Fruit fly (Drosophila melanogaster) whole organism, embryonic: Measurements from ENCODE around the gene Srp14.
A peak's percentile ranks its signal among the peaks of the same experiment; 100 is the strongest.

Source experiments
- Bteb2 ChIP-seq: fragments of 200-800 bp; sonication (Bioruptor generic); optimal IDR thresholded peaks from 2 replicates; lab custom pipeline; 2016; ENCODE audit warnings: missing biosample characterization, missing genetic modification characterization
- CG10147 ChIP-seq: fragments of 200-800 bp; sonication (Bioruptor generic); optimal IDR thresholded peaks from 2 replicates; lab custom pipeline; 2019; ENCODE audit warnings: missing biosample characterization, mild to moderate bottlenecking, missing genetic modification characterization, moderate library complexity
- CG10959 ChIP-seq: fragments of 200-800 bp; sonication (Bioruptor generic); IDR thresholded peaks from 2 replicates; pipeline ENCODE4 v1.3.6; 2022; ENCODE audit warnings: missing biosample characterization, missing genetic modification characterization
- CG11456 ChIP-seq: fragments of 200-800 bp; sonication (Bioruptor generic); IDR thresholded peaks from 3 replicates; pipeline ENCODE4 v1.3.6; 2022; ENCODE audit warnings: missing biosample characterization, missing genetic modification characterization
- CG11504 ChIP-seq: fragments of 200-800 bp; sonication (Bioruptor generic); optimal IDR thresholded peaks from 3 replicates; lab custom pipeline; 2019; ENCODE audit warnings: missing biosample characterization, mild to moderate bottlenecking, missing genetic modification characterization, moderate library complexity
- CG12155 ChIP-seq: fragments of 200-800 bp; sonication (Bioruptor generic); optimal IDR thresholded peaks from 3 replicates; lab custom pipeline; 2016; ENCODE audit warnings: missing biosample characterization, missing genetic modification characterization
- CG13424 ChIP-seq: fragments of 200-800 bp; sonication (Bioruptor generic); optimal IDR thresholded peaks from 2 replicates; lab custom pipeline; 2019; ENCODE audit warnings: missing biosample characterization, mild to moderate bottlenecking, missing genetic modification characterization, moderate library complexity
- CG13624 ChIP-seq: fragments of 200-800 bp; sonication (Bioruptor generic); optimal IDR thresholded peaks from 2 replicates; lab custom pipeline; 2016; ENCODE audit warnings: missing biosample characterization, missing genetic modification characterization
- CG15011 ChIP-seq: fragments of 200-800 bp; sonication (Bioruptor generic); optimal IDR thresholded peaks from 3 replicates; lab custom pipeline; 2018; ENCODE audit warnings: missing biosample characterization, mild to moderate bottlenecking, missing genetic modification characterization
- CG15601 ChIP-seq: fragments of 200-800 bp; sonication (Bioruptor generic); optimal IDR thresholded peaks from 3 replicates; lab custom pipeline; 2019; ENCODE audit warnings: missing biosample characterization, mild to moderate bottlenecking, missing genetic modification characterization, moderate library complexity
- CG17361 ChIP-seq: fragments of 200-800 bp; sonication (Bioruptor generic); IDR thresholded peaks from 3 replicates; pipeline ENCODE4 v1.3.6; 2022; ENCODE audit warnings: missing biosample characterization, missing genetic modification characterization
- CG17385 ChIP-seq: fragments of 200-800 bp; sonication (Bioruptor generic); optimal IDR thresholded peaks from 3 replicates; lab custom pipeline; 2018; ENCODE audit warnings: missing biosample characterization, mild to moderate bottlenecking, missing genetic modification characterization
- CG17829 ChIP-seq: fragments of 200-800 bp; optimal IDR thresholded peaks from 2 replicates; lab custom pipeline; 2019; ENCODE audit warnings: missing biosample characterization, mild to moderate bottlenecking, missing genetic modification characterization, moderate library complexity
- CG1832 ChIP-seq: fragments of 200-800 bp; sonication (Bioruptor generic); optimal IDR thresholded peaks from 2 replicates; lab custom pipeline; 2017; ENCODE audit warnings: missing biosample characterization, mild to moderate bottlenecking, missing genetic modification characterization, inconsistent platforms
- CG2678 ChIP-seq: fragments of 200-800 bp; sonication (Bioruptor generic); optimal IDR thresholded peaks from 3 replicates; lab custom pipeline; 2019; ENCODE audit warnings: missing biosample characterization, mild to moderate bottlenecking, missing genetic modification characterization, moderate library complexity
- CG2712 ChIP-seq: fragments of 200-800 bp; optimal IDR thresholded peaks from 3 replicates; lab custom pipeline; 2019; ENCODE audit warnings: missing biosample characterization, mild to moderate bottlenecking, missing genetic modification characterization, moderate library complexity
- CG2889 ChIP-seq: fragments of 200-800 bp; sonication (Bioruptor generic); IDR thresholded peaks from 3 replicates; pipeline ENCODE4 v1.3.6; 2022; ENCODE audit warnings: missing biosample characterization, missing genetic modification characterization
- CG4424 ChIP-seq: fragments of 200-800 bp; sonication (Bioruptor generic); optimal IDR thresholded peaks from 3 replicates; lab custom pipeline; 2016; ENCODE audit warnings: missing biosample characterization, missing genetic modification characterization
- CG5953 ChIP-seq: fragments of 200-800 bp; sonication (Bioruptor generic); IDR thresholded peaks from 2 replicates; pipeline ENCODE4 v1.3.6; 2022; ENCODE audit warnings: missing biosample characterization, missing genetic modification characterization
- CG6689 ChIP-seq: fragments of 200-800 bp; sonication (Bioruptor generic); IDR thresholded peaks from 2 replicates; pipeline ENCODE4 v1.3.6; 2022; ENCODE audit warnings: missing biosample characterization, missing genetic modification characterization
- CG7839 ChIP-seq: fragments of 200-800 bp; sonication (Bioruptor generic); optimal IDR thresholded peaks from 3 replicates; lab custom pipeline; 2018; ENCODE audit warnings: missing biosample characterization, mild to moderate bottlenecking, missing genetic modification characterization, moderate library complexity
- CG9437 ChIP-seq: fragments of 200-800 bp; sonication (Bioruptor generic); optimal IDR thresholded peaks from 2 replicates; lab custom pipeline; 2018; ENCODE audit warnings: missing biosample characterization, mild to moderate bottlenecking, missing genetic modification characterization
- E2f1 ChIP-seq: fragments of 200-800 bp; sonication (Bioruptor generic); IDR thresholded peaks from 2 replicates; pipeline ENCODE4 v1.3.6; 2022; ENCODE audit warnings: missing biosample characterization, missing genetic modification characterization
- Eip74EF ChIP-seq, 2 experiments: fragments of 200-800 bp in 1 of 2; fragments of >200 bp in 1 of 2; sonication (Bioruptor generic) in 1 of 2; optimal IDR thresholded peaks; 2 replicates each; lab custom pipeline; 2017 to 2019; ENCODE audit warnings: missing biosample characterization in 2 of 2, missing genetic modification characterization in 2 of 2, mild to moderate bottlenecking in 1 of 2, moderate library complexity in 1 of 2
- Hmx ChIP-seq: fragments of 200-800 bp; sonication (Bioruptor generic); optimal IDR thresholded peaks from 2 replicates; lab custom pipeline; 2016; ENCODE audit warnings: missing biosample characterization, missing genetic modification characterization
- Hr51 ChIP-seq, 2 experiments: fragments of 200-800 bp; sonication (Bioruptor generic); optimal IDR thresholded peaks; 2 replicates in 1 of 2; 3 replicates in 1 of 2; lab custom pipeline; 2016 to 2018; ENCODE audit warnings: missing biosample characterization in 2 of 2, missing genetic modification characterization in 2 of 2, mild to moderate bottlenecking in 1 of 2, moderate library complexity in 1 of 2
- Oli ChIP-seq: fragments of 200-800 bp; sonication (Bioruptor generic); optimal IDR thresholded peaks from 2 replicates; lab custom pipeline; 2018; ENCODE audit warnings: missing biosample characterization, mild to moderate bottlenecking, missing genetic modification characterization, moderate library complexity
- Rx ChIP-seq: fragments of 200-800 bp; sonication (Bioruptor generic); IDR thresholded peaks from 2 replicates; pipeline ENCODE4 v1.3.6; 2022; ENCODE audit warnings: missing biosample characterization, missing genetic modification characterization
- Scr ChIP-seq: fragments of 200-800 bp; sonication (Bioruptor generic); IDR thresholded peaks from 2 replicates; pipeline ENCODE4 v1.3.6; 2022; ENCODE audit warnings: missing biosample characterization, missing genetic modification characterization; ENCODE audit not compliant: partially characterized antibody
- Xrp1 ChIP-seq: fragments of 200-800 bp; sonication (Bioruptor generic); IDR thresholded peaks from 2 replicates; pipeline ENCODE4 v1.3.6; 2022; ENCODE audit warnings: missing biosample characterization, missing genetic modification characterization
- ara ChIP-seq: fragments of 200-800 bp; sonication (Bioruptor generic); IDR thresholded peaks from 2 replicates; pipeline ENCODE4 v1.3.6; 2022; ENCODE audit warnings: missing biosample characterization, missing genetic modification characterization
- ash1 ChIP-seq: fragments of 200-800 bp; sonication (Bioruptor generic); optimal IDR thresholded peaks from 2 replicates; lab custom pipeline; 2018; ENCODE audit warnings: missing biosample characterization, mild to moderate bottlenecking, missing genetic modification characterization
- chif ChIP-seq, 2 experiments: fragments of 200-800 bp; sonication (Bioruptor generic); optimal IDR thresholded peaks; 3 replicates each; lab custom pipeline; 2016; ENCODE audit warnings: missing biosample characterization in 2 of 2, missing genetic modification characterization in 2 of 2
- chm ChIP-seq: fragments of 200-800 bp; sonication (Bioruptor generic); IDR thresholded peaks from 2 replicates; pipeline ENCODE4 v1.3.6; 2022; ENCODE audit warnings: missing biosample characterization, missing genetic modification characterization
- dm ChIP-seq: fragments of 200-800 bp; sonication (Bioruptor generic); optimal IDR thresholded peaks from 3 replicates; lab custom pipeline; 2016; ENCODE audit warnings: missing biosample characterization, missing genetic modification characterization
- dmrt99B ChIP-seq: fragments of 200-800 bp; sonication (Bioruptor generic); optimal IDR thresholded peaks from 2 replicates; lab custom pipeline; 2018; ENCODE audit warnings: missing biosample characterization, mild to moderate bottlenecking, missing genetic modification characterization, moderate library complexity
- dpn ChIP-seq, 2 experiments: fragments of 200-800 bp; sonication (Bioruptor generic); optimal IDR thresholded peaks; 3 replicates each; lab custom pipeline; 2016; ENCODE audit warnings: missing biosample characterization in 2 of 2, missing genetic modification characterization in 2 of 2
- gem ChIP-seq: fragments of 200-800 bp; sonication (Bioruptor generic); optimal IDR thresholded peaks from 2 replicates; lab custom pipeline; 2019; ENCODE audit warnings: missing biosample characterization, mild to moderate bottlenecking, missing genetic modification characterization, moderate library complexity
- kay ChIP-seq: fragments of 200-800 bp; sonication (Bioruptor generic); optimal IDR thresholded peaks from 2 replicates; lab custom pipeline; 2016; ENCODE audit warnings: missing biosample characterization, missing genetic modification characterization
- klu ChIP-seq: fragments of 200-800 bp; sonication (Bioruptor generic); IDR thresholded peaks from 2 replicates; pipeline ENCODE4 v1.3.6; 2022; ENCODE audit warnings: missing biosample characterization, missing genetic modification characterization
- lilli ChIP-seq: fragments of 200-800 bp; sonication (Bioruptor generic); optimal IDR thresholded peaks from 3 replicates; lab custom pipeline; 2016; ENCODE audit warnings: missing biosample characterization, missing genetic modification characterization
- lmd ChIP-seq: fragments of 200-800 bp; sonication (Bioruptor generic); IDR thresholded peaks from 2 replicates; pipeline ENCODE4 v1.3.6; 2022; ENCODE audit warnings: missing biosample characterization, missing genetic modification characterization
- mld ChIP-seq: fragments of 200-800 bp; sonication (Bioruptor generic); IDR thresholded peaks from 3 replicates; pipeline ENCODE4 v1.3.6; 2022; ENCODE audit warnings: missing biosample characterization, missing genetic modification characterization; ENCODE audit not compliant: partially characterized antibody
- otp ChIP-seq: fragments of 200-800 bp; sonication (Bioruptor generic); IDR thresholded peaks from 3 replicates; pipeline ENCODE4, ENCODE4 v1.3.6; 2022; ENCODE audit warnings: missing biosample characterization, missing genetic modification characterization
- pnt ChIP-seq: fragments of 200-800 bp; sonication (Bioruptor generic); optimal IDR thresholded peaks from 3 replicates; lab custom pipeline; 2016; ENCODE audit warnings: missing biosample characterization, missing genetic modification characterization
- pros ChIP-seq: fragments of 200-800 bp; sonication (Bioruptor generic); optimal IDR thresholded peaks from 3 replicates; lab custom pipeline; 2019; ENCODE audit warnings: missing biosample characterization, mild to moderate bottlenecking, missing genetic modification characterization, moderate library complexity
- sd ChIP-seq: fragments of 200-800 bp; sonication (Bioruptor generic); optimal IDR thresholded peaks from 3 replicates; lab custom pipeline; 2018; ENCODE audit warnings: missing biosample characterization, mild to moderate bottlenecking, missing genetic modification characterization, moderate library complexity
- slou ChIP-seq: fragments of 200-800 bp; sonication (Bioruptor generic); optimal IDR thresholded peaks from 3 replicates; lab custom pipeline; 2016; ENCODE audit warnings: missing biosample characterization, missing genetic modification characterization
- sna ChIP-seq: fragments of 200-800 bp; sonication (Bioruptor generic); IDR thresholded peaks from 2 replicates; pipeline ENCODE4 v1.3.6; 2022; ENCODE audit warnings: missing biosample characterization, missing genetic modification characterization; ENCODE audit not compliant: partially characterized antibody
- zfh1 ChIP-seq: fragments of 200-800 bp; sonication (Bioruptor generic); IDR thresholded peaks from 3 replicates; pipeline ENCODE4 v1.3.6; 2022; ENCODE audit warnings: missing biosample characterization, missing genetic modification characterization

The Srp14 gene

dm6 chr3R:20573326-20573725, 6.6 kb upstream of the Srp14 start (continued):
- TF ChIP-seq CG17361 (GFP tag; lab: Robert Waterston, UW) (peak; percentile 55; the same call in 1 of the 3 replicates), otp (GFP tag; lab: Robert Waterston, UW) (no peak), ash1 (no peak), slou (GFP tag; lab: Kevin White, UChicago) (no peak), sd (peak; percentile 39), kay (GFP tag; lab: Kevin White, UChicago) (no peak), CG17829 (peak; percentile 5), Eip74EF (GFP tag; optimal IDR thresholded peaks at IDR 0.05; lab: Kevin White, UChicago) (peak in 1 of 2 experiments; percentile 12), pros (no peak), CG10959 (GFP tag; lab: Robert Waterston, UW) (no peak), gem (tag; lab: Kevin White, UChicago) (peak; percentile 45), Rx (no peak), CG2678 (peak; percentile 17), Xrp1 (GFP tag; lab: Robert Waterston, UW) (peak; percentile 31; the same call in 1 of the 2 replicates), Oli (peak; percentile 18), chif (GFP tag; optimal IDR thresholded peaks at IDR 0.05; lab: Kevin White, UChicago) (peak in 1 of 2 experiments; percentile 10), Hmx (no peak), CG10147 (peak; percentile 22), ara (GFP tag; lab: Robert Waterston, UW) (no peak), lmd (GFP tag; lab: Robert Waterston, UW) (peak; percentile 27; the same call in 1 of the 2 replicates), CG15601 (no peak), klu (GFP tag; lab: Robert Waterston, UW) (no peak), dpn (GFP tag; optimal IDR thresholded peaks at IDR 0.05; lab: Kevin White, UChicago) (peak in 1 of 2 experiments; percentile 30), CG2889 (GFP tag; lab: Robert Waterston, UW) (no peak), Hr51 (GFP tag; optimal IDR thresholded peaks at IDR 0.05; lab: Kevin White, UChicago) (peak in 1 of 2 experiments; percentile 54), CG4424 (GFP tag; lab: Kevin White, UChicago) (no peak), E2f1 (GFP tag; lab: Robert Waterston, UW) (no peak), Scr (GFP tag; lab: Robert Waterston, UW) (no peak), dm (no peak), Bteb2 (no peak), lilli (GFP tag; lab: Kevin White, UChicago) (no peak), CG13624 (GFP tag; lab: Kevin White, UChicago) (no peak), chm (GFP tag; lab: Robert Waterston, UW) (no peak), CG1832 (no peak), CG9437 (GFP tag; lab: Kevin White, UChicago) (peak; percentile 12), CG17385 (no peak), CG5953 (no peak), dmrt99B (peak; percentile 27), pnt (GFP tag; lab: Kevin White, UChicago) (no peak), CG15011 (GFP tag; lab: Kevin White, UChicago) (no peak), CG2712 (tag; lab: Kevin White, UChicago) (peak; percentile 6), CG7839 (tag; lab: Kevin White, UChicago) (peak; percentile 33), CG11504 (tag; lab: Kevin White, UChicago) (peak; percentile 11), CG6689 (no peak), CG13424 (tag; lab: Kevin White, UChicago) (peak; percentile 11), sna (GFP tag; lab: Robert Waterston, UW) (no peak), zfh1 (GFP tag; lab: Robert Waterston, UW) (no peak), CG12155 (GFP tag; lab: Kevin White, UChicago) (no peak), CG11456 (no peak), mld (GFP tag; lab: Robert Waterston, UW) (no peak)
